Worm (Caenorhabditis elegans): ENCODE results near the gene C08F8.6.
"Not testable (repeated sequence)": the region's sequence is repeated elsewhere in the genome, so short reads cannot be mapped to it uniquely, and the experiment has no call there.

C08F8.6 gene

ce11 chrIV:11198983-11199382 is 34.3 kb upstream of the C08F8.6 start, which contains the start of gene R07H5.16:
R07H5.16 (plus strand) TSS chrIV:11199330.
- 0 out of 2 replicates have a peak, but pooled peaks have one; percentile 12 for TF ChIP-seq dox-1 (GFP tag; IDR thresholded peaks at IDR 0.05)
- 0 out of 2 replicates have a peak, but pooled peaks have one; percentile 21 for TF ChIP-seq egrh-3 (GFP tag; IDR thresholded peaks at IDR 0.05)
- TF ChIP-seq attf-3 (GFP tag; conservative IDR thresholded peaks at IDR 0.05): peak; percentile 46; the same call in 1 of the 2 replicates
- TF ChIP-seq ztf-28 (GFP tag; IDR thresholded peaks at IDR 0.05): 0 out of 2 replicates have a peak, but pooled peaks have one; percentile 53
- peak; percentile 92 for TF ChIP-seq ceh-100 (GFP tag; IDR thresholded peaks at IDR 0.05)
- 0 out of 2 replicates have a peak, but pooled peaks have one; percentile 10 for TF ChIP-seq Y67H2A.10 (GFP tag; conservative IDR thresholded peaks at IDR 0.05)
- peak; percentile 32; the same call in 1 of the 2 replicates for TF ChIP-seq D2030.7 (GFP tag; IDR thresholded peaks at IDR 0.05)
- peak; percentile 79 for TF ChIP-seq mcd-1 (GFP tag; IDR thresholded peaks at IDR 0.05)
- peak; percentile 81 for TF ChIP-seq aptf-2 (GFP tag; conservative IDR thresholded peaks at IDR 0.05)
- TF ChIP-seq ztf-25 (GFP tag; IDR thresholded peaks at IDR 0.05): 0 out of 2 replicates have a peak, but pooled peaks have one; percentile 64

ce11 chrIV:11196866-11197265 is 32.1 kb upstream of the C08F8.6 start:
- TF ChIP-seq lin-26 (GFP tag; IDR thresholded peaks at IDR 0.05): peak; percentile 91
- TF ChIP-seq D2030.7 (GFP tag; IDR thresholded peaks at IDR 0.05): peak; percentile 60
- TF ChIP-seq C17E4.6 (GFP tag; IDR thresholded peaks at IDR 0.05): 0 out of 2 replicates have a peak, but pooled peaks have one; percentile 23
- TF ChIP-seq rpc-1 (optimal IDR thresholded peaks at IDR 0.05): not testable (repeated sequence)
- TF ChIP-seq rpc-1 (tag; optimal IDR thresholded peaks at IDR 0.05): peak; percentile 15
- peak; percentile 55 for TF ChIP-seq hmg-1.2 (GFP tag; IDR thresholded peaks at IDR 0.05)
- TF ChIP-seq Y95B8A.8 (GFP tag; IDR thresholded peaks at IDR 0.05): 0 out of 2 replicates have a peak, but pooled peaks have one; percentile 49
- TF ChIP-seq ztf-25 (GFP tag; IDR thresholded peaks at IDR 0.05): peak; percentile 82
- peak; percentile 65; the same call in 1 of the 2 replicates for TF ChIP-seq ceh-100 (GFP tag; IDR thresholded peaks at IDR 0.05)
- TF ChIP-seq B0261.1 (tag; optimal IDR thresholded peaks at IDR 0.05): peak; percentile 47
- 0 out of 2 replicates have a peak, but pooled peaks have one; percentile 60 for TF ChIP-seq nhr-120 (GFP tag; IDR thresholded peaks at IDR 0.05)
- peak; percentile 70 for TF ChIP-seq nfyb-1 (GFP tag; IDR thresholded peaks at IDR 0.05)
- TF ChIP-seq hsf-1 (GFP tag; IDR thresholded peaks at IDR 0.05): 0 out of 2 replicates have a peak, but pooled peaks have one; percentile 58
- peak; percentile 55; the same call in 1 of the 2 replicates for TF ChIP-seq egl-44 (GFP tag; IDR thresholded peaks at IDR 0.05)
- TF ChIP-seq tbp1 (GFP tag; optimal IDR thresholded peaks at IDR 0.05): peak; percentile 77

DNA sequence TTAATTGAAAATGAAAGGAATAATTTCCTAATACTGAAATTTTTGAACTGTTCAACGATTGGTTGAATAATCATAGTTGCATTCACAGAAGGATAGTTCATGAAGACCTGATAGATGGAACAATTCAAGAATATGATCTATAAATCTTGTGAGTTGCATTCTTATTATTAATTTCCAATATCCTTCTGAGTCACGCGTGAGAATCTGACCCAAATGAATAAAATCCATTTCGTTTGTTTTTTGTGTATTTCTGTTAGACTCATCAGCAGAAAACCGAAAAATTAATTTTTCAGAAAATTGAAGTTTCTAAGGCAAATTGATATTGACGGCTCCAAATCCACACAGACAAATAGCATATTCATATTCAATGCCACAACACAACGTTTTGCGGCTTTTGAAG is 24.7 kb upstream of the C08F8.6 start, which contains the start of gene fbxb-79:
Gene fbxb-79, minus strand, starts transcription at position 101 of the 400 bp plus-strand sequence.
- TF ChIP-seq egl-18 (GFP tag; IDR thresholded peaks at IDR 0.05): no peak
- no peak for TF ChIP-seq fkh-3 (tag; optimal IDR thresholded peaks at IDR 0.05)
- no peak for TF ChIP-seq ama-1 (optimal IDR thresholded peaks at IDR 0.05)
- no peak for TF ChIP-seq ama-1 (GFP tag; optimal IDR thresholded peaks at IDR 0.05)
- TF ChIP-seq madf-8 (GFP tag; conservative IDR thresholded peaks at IDR 0.05): no peak
- TF ChIP-seq unc-130 (GFP tag; optimal IDR thresholded peaks at IDR 0.05): no peak
- TF ChIP-seq attf-6 (GFP tag; IDR thresholded peaks at IDR 0.05): no peak
- no peak for TF ChIP-seq sea-2 (GFP tag; IDR thresholded peaks at IDR 0.05)
- TF ChIP-seq him-1 (tag; optimal IDR thresholded peaks at IDR 0.05): no peak
- no peak for TF ChIP-seq rec-8 (tag; optimal IDR thresholded peaks at IDR 0.05)

ce11 chrIV:11186729-11187128 is 22.0 kb upstream of the C08F8.6 start, which contains the start of gene sdz-27:
sdz-27 (plus strand) TSS chrIV:11187029.
- no peak for TF ChIP-seq somi-1 (GFP tag; optimal IDR thresholded peaks at IDR 0.05)
- no peak for TF ChIP-seq chd-7 (tag; optimal IDR thresholded peaks at IDR 0.05)
- TF ChIP-seq ceh-40 (GFP tag; IDR thresholded peaks at IDR 0.05): no peak
- TF ChIP-seq mxl-1 (tag; optimal IDR thresholded peaks at IDR 0.05): no peak
- no peak for TF ChIP-seq ztf-28 (GFP tag; IDR thresholded peaks at IDR 0.05)

All from whole organism, young adult.